Fruit fly (Drosophila melanogaster): ENCODE results near the gene Ndc1.
A peak's percentile ranks its signal among the peaks of the same experiment; 100 is the strongest.

Gene Ndc1

dm6 chr3R:23941643-23942424 is 17.6 kb downstream of the Ndc1 start (continued):
- TF ChIP-seq fu2 (GFP tag; optimal IDR thresholded peaks at IDR 0.05), result no peak
- peak; percentile 31 for TF ChIP-seq twi (tag; optimal IDR thresholded peaks at IDR 0.05)
- TF ChIP-seq CG17912 (GFP tag; optimal IDR thresholded peaks at IDR 0.05), result no peak
- no peak for TF ChIP-seq hb (GFP tag; IDR thresholded peaks at IDR 0.05; ENCODE audit: partially characterized antibody)
- TF ChIP-seq CG10147 (GFP tag; optimal IDR thresholded peaks at IDR 0.05), result no peak
- TF ChIP-seq ara (GFP tag; IDR thresholded peaks at IDR 0.05), result 0 out of 2 replicates have a peak, but pooled peaks have one; percentile 49
- TF ChIP-seq Hey (tag; optimal IDR thresholded peaks at IDR 0.05), result no peak
- no peak for TF ChIP-seq CG8290 (GFP tag; optimal IDR thresholded peaks at IDR 0.05)
- TF ChIP-seq CG8290 (tag; optimal IDR thresholded peaks at IDR 0.05), result no peak
- TF ChIP-seq CG17568 (GFP tag; optimal IDR thresholded peaks at IDR 0.05), result no peak
- no peak for TF ChIP-seq fd64A (GFP tag; optimal IDR thresholded peaks at IDR 0.05)
- TF ChIP-seq Hsf (GFP tag; optimal IDR thresholded peaks at IDR 0.05), result peak; percentile 32
- no peak for TF ChIP-seq da (GFP tag; optimal IDR thresholded peaks at IDR 0.05)
- no peak for TF ChIP-seq sens-2 (GFP tag; IDR thresholded peaks at IDR 0.05)
- peak; percentile 36; the same call in 1 of the 2 replicates for TF ChIP-seq CG5953 (GFP tag; IDR thresholded peaks at IDR 0.05)
- no peak for TF ChIP-seq ase (GFP tag; IDR thresholded peaks at IDR 0.05)
- TF ChIP-seq zen2 (GFP tag; IDR thresholded peaks at IDR 0.05; ENCODE audit: partially characterized antibody), result no peak
- no peak for TF ChIP-seq CG10267 (tag; optimal IDR thresholded peaks at IDR 0.05)
- TF ChIP-seq Bgb (GFP tag; IDR thresholded peaks at IDR 0.05; ENCODE audit: partially characterized antibody), result no peak
- TF ChIP-seq Fer2 (tag; optimal IDR thresholded peaks at IDR 0.05), result no peak
- TF ChIP-seq wdn (GFP tag; IDR thresholded peaks at IDR 0.05), result peak; percentile 71
- peak; percentile 54; the same call in 1 of the 2 replicates for TF ChIP-seq rib (GFP tag; IDR thresholded peaks at IDR 0.05)
- TF ChIP-seq MTF-1 (GFP tag; optimal IDR thresholded peaks at IDR 0.05; ENCODE audit: borderline replicate concordance), result no peak
- TF ChIP-seq gt (GFP tag; IDR thresholded peaks at IDR 0.05), result no peak
- no peak for TF ChIP-seq CG6654 (GFP tag; optimal IDR thresholded peaks at IDR 0.05)
- TF ChIP-seq YL-1 (GFP tag; optimal IDR thresholded peaks at IDR 0.05), result no peak
- TF ChIP-seq Vsx1 (GFP tag; optimal IDR thresholded peaks at IDR 0.05), result no peak
- no peak for TF ChIP-seq CG32767 (GFP tag; IDR thresholded peaks at IDR 0.05)
- no peak for TF ChIP-seq bigmax (GFP tag; optimal IDR thresholded peaks at IDR 0.05)
- no peak for TF ChIP-seq CG3995 (GFP tag; optimal IDR thresholded peaks at IDR 0.05)
- TF ChIP-seq vvl (GFP tag; IDR thresholded peaks at IDR 0.05), result peak; percentile 64
- TF ChIP-seq sisA (GFP tag; IDR thresholded peaks at IDR 0.05), result no peak
- TF ChIP-seq grau (tag; optimal IDR thresholded peaks at IDR 0.05), result peak; percentile 15
- TF ChIP-seq CG15514 (GFP tag; optimal IDR thresholded peaks at IDR 0.05), result peak; percentile 11
- TF ChIP-seq CG7928 (GFP tag; optimal IDR thresholded peaks at IDR 0.05), result no peak
- TF ChIP-seq sna (GFP tag; IDR thresholded peaks at IDR 0.05; ENCODE audit: partially characterized antibody), result no peak
- no peak for TF ChIP-seq cwo (GFP tag; optimal IDR thresholded peaks at IDR 0.05)
- TF ChIP-seq h (optimal IDR thresholded peaks at IDR 0.05), result no peak
- TF ChIP-seq CG12104 (GFP tag; optimal IDR thresholded peaks at IDR 0.05), result no peak
- TF ChIP-seq CG30431 (GFP tag; optimal IDR thresholded peaks at IDR 0.05), result no peak
- no peak for TF ChIP-seq HmgZ (tag; optimal IDR thresholded peaks at IDR 0.05)
- peak; percentile 4 for TF ChIP-seq Sry-δ (GFP tag; optimal IDR thresholded peaks at IDR 0.05)
- peak; percentile 7 for TF ChIP-seq dm (GFP tag; optimal IDR thresholded peaks at IDR 0.05)
- peak; percentile 85 for TF ChIP-seq Med (GFP tag)
- TF ChIP-seq CG14667 (GFP tag; IDR thresholded peaks at IDR 0.05), result no peak
- no peak for TF ChIP-seq br (optimal IDR thresholded peaks at IDR 0.05)
- TF ChIP-seq ERR (GFP tag; optimal IDR thresholded peaks at IDR 0.05), result peak; percentile 30
- peak; percentile 20 for TF ChIP-seq pum (GFP tag; optimal IDR thresholded peaks at IDR 0.05)
- TF ChIP-seq nom (GFP tag; optimal IDR thresholded peaks at IDR 0.05), result no peak
- no peak for TF ChIP-seq TFAM (GFP tag; optimal IDR thresholded peaks at IDR 0.05)
